Worm (Caenorhabditis elegans): ENCODE results near the gene bath-10.

ce11 chrII:3373875-3374274 is 1.0 kb upstream of the bath-10 start:
- TF ChIP-seq B0310.2 (tag; optimal IDR thresholded peaks at IDR 0.05) (no peak), ama-1 (optimal IDR thresholded peaks at IDR 0.05) (no peak), ceh-36 (tag; optimal IDR thresholded peaks at IDR 0.05) (no peak), flt-1 (GFP tag; IDR thresholded peaks at IDR 0.05) (no peak), F13C5.2 (tag; optimal IDR thresholded peaks at IDR 0.05) (no peak), scrt-1 (GFP tag; IDR thresholded peaks at IDR 0.05) (no peak), ceh-13 (GFP tag; optimal IDR thresholded peaks at IDR 0.05) (no peak), aly-1 (tag; optimal IDR thresholded peaks at IDR 0.05) (no peak), tbx-37 (GFP tag; conservative IDR thresholded peaks at IDR 0.05) (no peak)
